Worm (Caenorhabditis elegans) whole organism, L2 larva: ENCODE measurements around the gene nhr-117.

Source experiments
- R02D3.7 ChIP-seq: fragments of 150-350 bp; optimal IDR thresholded peaks from 2 replicates; lab custom pipeline; 2014; ENCODE audit warnings: missing biosample characterization, missing genetic modification characterization
- ceh-82 ChIP-seq: fragments of 150-350 bp; optimal IDR thresholded peaks from 2 replicates; lab custom pipeline; 2014; ENCODE audit warnings: missing biosample characterization, missing genetic modification characterization
- lin-13 ChIP-seq: fragments of 150-350 bp; optimal IDR thresholded peaks from 2 replicates; lab custom pipeline; 2014; ENCODE audit warnings: missing biosample characterization, missing genetic modification reagents, missing genetic modification characterization
- nhr-21 ChIP-seq: fragments of 150-350 bp; optimal IDR thresholded peaks from 2 replicates; lab custom pipeline; 2014; ENCODE audit warnings: missing biosample characterization, missing genetic modification characterization
- nhr-25 ChIP-seq: fragments of 150-350 bp; sonication (generic microtip); optimal IDR thresholded peaks from 3 replicates; lab custom pipeline; 2014; ENCODE audit warnings: missing biosample characterization, missing genetic modification characterization

- TF ChIP-seq nhr-25 (tag; lab: Kevin White, UChicago) (no peak), nhr-21 (tag; lab: Kevin White, UChicago) (no peak), R02D3.7 (no peak), lin-13 (GFP tag; lab: Kevin White, UChicago) (no peak), ceh-82 (tag; lab: Kevin White, UChicago) (no peak)
Measured at ce11 chrV:1626720-1627119, 5.4 kb upstream of the nhr-117 start, which contains the start of gene nhr-237.
